Fruit fly (Drosophila melanogaster): ENCODE data around the gene CG15422.

Gene CG15422

dm6 chr2L:4005741-4006140, 957 bp downstream of the CG15422 start, which contains the start of gene CG15423:
Gene CG15423, plus strand, starts transcription at chr2L:4006041.
- TF ChIP-seq OdsH (GFP tag; optimal IDR thresholded peaks at IDR 0.05) (no peak), spab (GFP tag; optimal IDR thresholded peaks at IDR 0.05) (no peak), CG9139 (GFP tag; optimal IDR thresholded peaks at IDR 0.05) (no peak), CG6792 (GFP tag; optimal IDR thresholded peaks at IDR 0.05) (no peak), Smox (GFP tag; optimal IDR thresholded peaks at IDR 0.05) (no peak), salr (GFP tag; optimal IDR thresholded peaks at IDR 0.05) (no peak), achi (GFP tag; optimal IDR thresholded peaks at IDR 0.05) (no peak), net (GFP tag; optimal IDR thresholded peaks at IDR 0.05) (no peak), CG3919 (GFP tag; optimal IDR thresholded peaks at IDR 0.05) (no peak), fd85E (GFP tag; optimal IDR thresholded peaks at IDR 0.05) (no peak), Gug (GFP tag; IDR thresholded peaks at IDR 0.05) (no peak), pdm3 (GFP tag; optimal IDR thresholded peaks at IDR 0.05) (no peak), CG11294 (GFP tag; IDR thresholded peaks at IDR 0.05) (no peak)

dm6 chr2L:4007390-4007789, 2.6 kb downstream of the CG15422 start, which contains the start of gene CG43773:
Gene CG43773, plus strand, starts transcription at chr2L:4007690.
- TF ChIP-seq vri (GFP tag; optimal IDR thresholded peaks at IDR 0.05), result no peak
- no peak for TF ChIP-seq CG10669 (GFP tag; optimal IDR thresholded peaks at IDR 0.05)
- no peak for TF ChIP-seq Ets21C (GFP tag; optimal IDR thresholded peaks at IDR 0.05)
- TF ChIP-seq CG11762 (GFP tag; optimal IDR thresholded peaks at IDR 0.05; ENCODE audit: insufficient read depth), result no peak
- no peak for TF ChIP-seq CG6792 (GFP tag; optimal IDR thresholded peaks at IDR 0.05)

- TF ChIP-seq Eip75B (GFP tag; optimal IDR thresholded peaks at IDR 0.05), result no peak
- TF ChIP-seq CG6163 (GFP tag; IDR thresholded peaks at IDR 0.05), result no peak
- TF ChIP-seq CG6854 (GFP tag; optimal IDR thresholded peaks at IDR 0.05), result no peak
- TF ChIP-seq CG11294 (GFP tag; IDR thresholded peaks at IDR 0.05), result no peak
- no peak for TF ChIP-seq Smox (GFP tag; optimal IDR thresholded peaks at IDR 0.05)
- TF ChIP-seq CG15336 (GFP tag; IDR thresholded peaks at IDR 0.05), result no peak
- TF ChIP-seq Gug (GFP tag; IDR thresholded peaks at IDR 0.05), result no peak
- TF ChIP-seq Sox102F (GFP tag; optimal IDR thresholded peaks at IDR 0.05), result no peak
- no peak for TF ChIP-seq acj6 (GFP tag; optimal IDR thresholded peaks at IDR 0.05)
- TF ChIP-seq CG6276 (GFP tag; optimal IDR thresholded peaks at IDR 0.05), result no peak
- no peak for TF ChIP-seq CG3032 (tag; optimal IDR thresholded peaks at IDR 0.05)
- no peak for TF ChIP-seq Ets21C (GFP tag; optimal IDR thresholded peaks at IDR 0.05)
- TF ChIP-seq CG10631 (GFP tag; optimal IDR thresholded peaks at IDR 0.05), result no peak
- no peak for TF ChIP-seq salr (GFP tag; optimal IDR thresholded peaks at IDR 0.05)
- TF ChIP-seq vri (GFP tag; optimal IDR thresholded peaks at IDR 0.05), result no peak
- no peak for TF ChIP-seq fd59A (GFP tag; optimal IDR thresholded peaks at IDR 0.05)
- no peak for TF ChIP-seq OdsH (GFP tag; optimal IDR thresholded peaks at IDR 0.05)
- no peak for TF ChIP-seq dac (GFP tag; optimal IDR thresholded peaks at IDR 0.05)
- no peak for TF ChIP-seq cyc (GFP tag; optimal IDR thresholded peaks at IDR 0.05)
These were observed 3.6 kb downstream of the CG15422 start, which contains the start of gene CG43774 for dm6 chr2L:4008353-4008752. Gene CG43774, plus strand, starts transcription at chr2L:4008653.

dm6 chr2L:4012089-4012488, 7.3 kb downstream of the CG15422 start:
- TF ChIP-seq svp (GFP tag), result peak; percentile 50
- TF ChIP-seq Lpt (GFP tag; optimal IDR thresholded peaks at IDR 0.05), result no peak
- TF ChIP-seq topi (GFP tag; optimal IDR thresholded peaks at IDR 0.05), result peak; percentile 2
- TF ChIP-seq Hr39 (GFP tag; optimal IDR thresholded peaks at IDR 0.05), result peak; percentile 15

DNA sequence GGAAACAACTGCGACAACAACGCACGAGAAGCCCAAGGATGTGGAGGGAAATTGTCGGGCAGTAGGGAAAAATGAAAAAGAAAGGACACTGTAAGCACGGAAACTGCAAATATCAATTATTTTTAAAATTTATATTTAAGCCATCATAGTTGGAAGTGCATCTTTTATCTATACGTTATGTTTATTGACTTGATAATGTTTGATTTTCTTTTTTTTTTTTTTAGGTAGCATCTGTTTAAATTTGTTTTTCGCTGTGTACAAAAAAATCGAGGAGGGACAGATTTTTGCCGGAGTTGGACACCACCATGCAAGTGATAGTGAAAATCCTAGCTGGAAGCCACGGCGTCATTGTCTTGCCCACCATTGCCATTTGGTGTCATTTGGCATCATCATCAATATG, 14.4 kb downstream of the CG15422 start:
- TF ChIP-seq Eip93F (GFP tag; optimal IDR thresholded peaks at IDR 0.05) (no peak), Hr4 (GFP tag; optimal IDR thresholded peaks at IDR 0.05) (no peak), Hr38 (GFP tag; optimal IDR thresholded peaks at IDR 0.05) (no peak), CG34406 (GFP tag; optimal IDR thresholded peaks at IDR 0.05) (no peak), topi (GFP tag; optimal IDR thresholded peaks at IDR 0.05) (no peak), Sox15 (GFP tag; optimal IDR thresholded peaks at IDR 0.05) (no peak), fkh (GFP tag; optimal IDR thresholded peaks at IDR 0.05) (no peak), CG11762 (GFP tag; optimal IDR thresholded peaks at IDR 0.05; ENCODE audit: insufficient read depth) (no peak), CG3032 (tag; optimal IDR thresholded peaks at IDR 0.05) (no peak), CG10631 (GFP tag; optimal IDR thresholded peaks at IDR 0.05) (no peak), spab (GFP tag; optimal IDR thresholded peaks at IDR 0.05) (no peak), CG11294 (GFP tag; IDR thresholded peaks at IDR 0.05) (no peak), CG8319 (GFP tag; optimal IDR thresholded peaks at IDR 0.05) (no peak), Sox14 (GFP tag; optimal IDR thresholded peaks at IDR 0.05) (no peak), CG8632 (GFP tag; optimal IDR thresholded peaks at IDR 0.05) (no peak), OdsH (GFP tag; optimal IDR thresholded peaks at IDR 0.05) (no peak), Sox102F (GFP tag; optimal IDR thresholded peaks at IDR 0.05) (no peak)

Measured in whole organism, prepupa.